Worm (Caenorhabditis elegans): ENCODE results near the gene ZK637.12.

Gene ZK637.12

ce11 chrIII:8964684-8965283, 40.7 kb downstream of the ZK637.12 start:
- no peak for TF ChIP-seq scrt-1 (GFP tag; IDR thresholded peaks at IDR 0.05)
- TF ChIP-seq aly-1 (tag; optimal IDR thresholded peaks at IDR 0.05) = peak; percentile 16

ce11 chrIII:8967639-8968038, 43.6 kb downstream of the ZK637.12 start, which contains the start of the genes bud-13 and rpap-2:
TSS of gene bud-13 (minus strand) at chrIII:8967727.
TSS of gene rpap-2 (plus strand) at chrIII:8967967.
- TF ChIP-seq ceh-13 (GFP tag; optimal IDR thresholded peaks at IDR 0.05) (no peak), tbx-37 (GFP tag; conservative IDR thresholded peaks at IDR 0.05) (peak; percentile 53; the same call in 1 of the 2 replicates), flt-1 (GFP tag; IDR thresholded peaks at IDR 0.05) (no peak), tbx-11 (GFP tag; IDR thresholded peaks at IDR 0.05) (no peak)

ce11 chrIII:8971255-8972020, 47.4 kb downstream of the ZK637.12 start, which contains the start of the genes eif-3.D and R08D7.4:
TSS of gene eif-3.D (minus strand) at chrIII:8971578.
TSS of gene R08D7.4 (plus strand) at chrIII:8971892.
- TF ChIP-seq aly-1 (tag; optimal IDR thresholded peaks at IDR 0.05) = no peak
- TF ChIP-seq ets-7 (tag; optimal IDR thresholded peaks at IDR 0.05) = peak; percentile 13
- no peak for TF ChIP-seq scrt-1 (GFP tag; IDR thresholded peaks at IDR 0.05)
- TF ChIP-seq tra-4 (tag; optimal IDR thresholded peaks at IDR 0.05) = no peak
- peak; percentile 17 for TF ChIP-seq hnd-1 (tag; optimal IDR thresholded peaks at IDR 0.05)
- TF ChIP-seq F13C5.2 (tag; optimal IDR thresholded peaks at IDR 0.05) = peak; percentile 84
- TF ChIP-seq tbx-11 (GFP tag; IDR thresholded peaks at IDR 0.05) = no peak
- TF ChIP-seq ceh-13 (GFP tag; optimal IDR thresholded peaks at IDR 0.05) = no peak
- TF ChIP-seq ceh-36 (tag; optimal IDR thresholded peaks at IDR 0.05) = peak; percentile 17
- TF ChIP-seq tbx-37 (GFP tag; conservative IDR thresholded peaks at IDR 0.05) = peak; percentile 61
- no peak for TF ChIP-seq sea-1 (GFP tag; conservative IDR thresholded peaks at IDR 0.05)
- TF ChIP-seq pes-1 (GFP tag; IDR thresholded peaks at IDR 0.05) = peak; percentile 70
- TF ChIP-seq ama-1 (optimal IDR thresholded peaks at IDR 0.05) = no peak
- 0 out of 2 replicates have a peak, but pooled peaks have one; percentile 31 for TF ChIP-seq flt-1 (GFP tag; IDR thresholded peaks at IDR 0.05)
- TF ChIP-seq hmbx-1 (tag; optimal IDR thresholded peaks at IDR 0.05) = no peak
- TF ChIP-seq B0310.2 (tag; optimal IDR thresholded peaks at IDR 0.05) = no peak
- no peak for TF ChIP-seq hmg-4 (GFP tag; optimal IDR thresholded peaks at IDR 0.05)

- TF ChIP-seq hmbx-1 (tag; optimal IDR thresholded peaks at IDR 0.05) = no peak
Observed at ce11 chrIII:8973163-8973562, 49.1 kb downstream of the ZK637.12 start.

- TF ChIP-seq pes-1 (GFP tag; IDR thresholded peaks at IDR 0.05) (no peak), tbx-37 (GFP tag; conservative IDR thresholded peaks at IDR 0.05) (no peak), hmbx-1 (tag; optimal IDR thresholded peaks at IDR 0.05) (no peak), hmg-4 (GFP tag; optimal IDR thresholded peaks at IDR 0.05) (no peak), F13C5.2 (tag; optimal IDR thresholded peaks at IDR 0.05) (no peak), ets-7 (tag; optimal IDR thresholded peaks at IDR 0.05) (no peak), ceh-36 (tag; optimal IDR thresholded peaks at IDR 0.05) (no peak), hnd-1 (tag; optimal IDR thresholded peaks at IDR 0.05) (no peak), tra-4 (tag; optimal IDR thresholded peaks at IDR 0.05) (no peak), ceh-13 (GFP tag; optimal IDR thresholded peaks at IDR 0.05) (no peak), tbx-11 (GFP tag; IDR thresholded peaks at IDR 0.05) (no peak), B0310.2 (tag; optimal IDR thresholded peaks at IDR 0.05) (no peak), ama-1 (optimal IDR thresholded peaks at IDR 0.05) (no peak), scrt-1 (GFP tag; IDR thresholded peaks at IDR 0.05) (no peak), aly-1 (tag; optimal IDR thresholded peaks at IDR 0.05) (no peak), flt-1 (GFP tag; IDR thresholded peaks at IDR 0.05) (no peak), sea-1 (GFP tag; conservative IDR thresholded peaks at IDR 0.05) (no peak)
Observed at ce11 chrIII:8973826-8974225, 49.8 kb downstream of the ZK637.12 start, which contains the start of gene R08D7.5. TSS of gene R08D7.5 (plus strand) at chrIII:8974126.

- TF ChIP-seq aly-1 (tag; optimal IDR thresholded peaks at IDR 0.05) (no peak), scrt-1 (GFP tag; IDR thresholded peaks at IDR 0.05) (no peak)
Observed at ce11 chrIII:8974835-8975234, 50.8 kb downstream of the ZK637.12 start.

All from whole organism, early embryonic.